Fruit fly (Drosophila melanogaster) whole organism, embryonic: ENCODE measurements around the gene nSMase.

Experiments
- Abd-B ChIP-seq: fragments of 200-800 bp; sonication (Bioruptor generic); optimal IDR thresholded peaks from 2 replicates; lab custom pipeline; 2018; ENCODE audit warnings: missing biosample characterization, mild to moderate bottlenecking, missing genetic modification characterization, moderate library complexity
- Ada2b ChIP-seq: fragments of 200-800 bp; sonication (Bioruptor generic); IDR thresholded peaks from 2 replicates; pipeline ENCODE4 v1.3.6; 2022; ENCODE audit warnings: missing biosample characterization, missing genetic modification characterization
- Bgb ChIP-seq: fragments of 200-800 bp; sonication (Bioruptor generic); IDR thresholded peaks from 2 replicates; pipeline ENCODE4 v1.3.6; 2022; ENCODE audit warnings: missing biosample characterization, missing genetic modification characterization; ENCODE audit not compliant: partially characterized antibody
- CG11723 ChIP-seq: fragments of 200-800 bp; sonication (Bioruptor generic); optimal IDR thresholded peaks from 2 replicates; lab custom pipeline; 2017; ENCODE audit warnings: missing biosample characterization, mild to moderate bottlenecking, missing genetic modification characterization
- CG14965 ChIP-seq: fragments of 200-800 bp; sonication (Bioruptor generic); optimal IDR thresholded peaks from 2 replicates; lab custom pipeline; 2016; ENCODE audit warnings: missing biosample characterization, missing genetic modification characterization, borderline replicate concordance
- CG15073 ChIP-seq: fragments of 200-800 bp; sonication (Bioruptor generic); optimal IDR thresholded peaks from 2 replicates; lab custom pipeline; 2016; ENCODE audit warnings: missing biosample characterization, missing genetic modification characterization
- CG15269 ChIP-seq: fragments of 200-800 bp; sonication (Bioruptor generic); optimal IDR thresholded peaks from 2 replicates; lab custom pipeline; 2018; ENCODE audit warnings: missing biosample characterization, mild to moderate bottlenecking, missing genetic modification characterization, moderate library complexity
- CG15696 ChIP-seq: fragments of 200-800 bp; sonication (Bioruptor generic); optimal IDR thresholded peaks from 2 replicates; lab custom pipeline; 2019; ENCODE audit warnings: missing biosample characterization, mild to moderate bottlenecking, missing genetic modification characterization, moderate library complexity
- CG17612 ChIP-seq: fragments of 200-800 bp; sonication (Bioruptor generic); IDR thresholded peaks from 2 replicates; pipeline ENCODE4 v1.3.6; 2022; ENCODE audit warnings: missing biosample characterization, missing genetic modification characterization
- CG18011 ChIP-seq: fragments of 200-800 bp; sonication (Bioruptor generic); optimal IDR thresholded peaks from 2 replicates; lab custom pipeline; 2017; ENCODE audit warnings: missing biosample characterization, missing genetic modification characterization, mild to moderate bottlenecking, moderate library complexity, missing genotype
- CG2129 ChIP-seq: fragments of 200-800 bp; sonication (Bioruptor generic); IDR thresholded peaks from 2 replicates; pipeline ENCODE4 v1.3.6; 2022; ENCODE audit warnings: missing biosample characterization, missing genetic modification characterization; ENCODE audit not compliant: partially characterized antibody
- CG2202 ChIP-seq: fragments of 200-800 bp; sonication (Bioruptor generic); optimal IDR thresholded peaks from 2 replicates; lab custom pipeline; 2018; ENCODE audit warnings: missing biosample characterization, mild to moderate bottlenecking, missing genetic modification characterization
- CG2678 ChIP-seq: fragments of 200-800 bp; sonication (Bioruptor generic); optimal IDR thresholded peaks from 3 replicates; lab custom pipeline; 2019; ENCODE audit warnings: missing biosample characterization, mild to moderate bottlenecking, missing genetic modification characterization, moderate library complexity
- CG30403 ChIP-seq: fragments of 200-800 bp; sonication (Bioruptor generic); optimal IDR thresholded peaks from 3 replicates; lab custom pipeline; 2016; ENCODE audit warnings: missing biosample characterization, missing genetic modification characterization
- CG32767 ChIP-seq: fragments of 200-800 bp; sonication (Bioruptor generic); IDR thresholded peaks from 2 replicates; pipeline ENCODE4 v1.3.6; 2022; ENCODE audit warnings: missing biosample characterization, missing genetic modification characterization
- CG4360 ChIP-seq: fragments of 200-800 bp; sonication (Bioruptor generic); IDR thresholded peaks from 2 replicates; pipeline ENCODE4 v1.3.6; 2022; ENCODE audit warnings: missing biosample characterization, missing genetic modification characterization
- CG4404 ChIP-seq: fragments of 200-800 bp; sonication (Bioruptor generic); IDR thresholded peaks from 2 replicates; pipeline ENCODE4 v1.3.6; 2022; ENCODE audit warnings: missing biosample characterization, missing genetic modification characterization
- CG4617 ChIP-seq: fragments of 200-800 bp; sonication (Bioruptor generic); optimal IDR thresholded peaks from 3 replicates; lab custom pipeline; 2016; ENCODE audit warnings: missing biosample characterization, missing genetic modification characterization, borderline replicate concordance
- CG4854 ChIP-seq: fragments of 200-800 bp; sonication (Bioruptor generic); optimal IDR thresholded peaks from 2 replicates; lab custom pipeline; 2016; ENCODE audit warnings: missing biosample characterization, missing genetic modification characterization, inconsistent platforms
- CG6654 ChIP-seq: fragments of 200-800 bp; sonication (Bioruptor generic); optimal IDR thresholded peaks from 2 replicates; lab custom pipeline; 2017; ENCODE audit warnings: missing biosample characterization, mild to moderate bottlenecking, missing genetic modification characterization
- CG9437 ChIP-seq: fragments of 200-800 bp; sonication (Bioruptor generic); optimal IDR thresholded peaks from 2 replicates; lab custom pipeline; 2018; ENCODE audit warnings: missing biosample characterization, mild to moderate bottlenecking, missing genetic modification characterization
- CG9876 ChIP-seq: fragments of 200-800 bp; sonication (Bioruptor generic); optimal IDR thresholded peaks from 2 replicates; lab custom pipeline; 2016; ENCODE audit warnings: missing biosample characterization, missing genetic modification characterization
- Chrac-16 ChIP-seq: fragments of 200-800 bp; sonication (Bioruptor generic); optimal IDR thresholded peaks from 3 replicates; lab custom pipeline; 2016; ENCODE audit warnings: missing biosample characterization, missing genetic modification characterization
- Dip2 ChIP-seq: fragments of 200-800 bp; sonication (Bioruptor generic); IDR thresholded peaks from 2 replicates; pipeline ENCODE4 v1.3.6; 2022; ENCODE audit warnings: missing biosample characterization, missing genetic modification characterization
- Gsc ChIP-seq: fragments of 200-800 bp; sonication (Bioruptor generic); IDR thresholded peaks from 2 replicates; pipeline ENCODE4 v1.3.6; 2022; ENCODE audit warnings: missing biosample characterization, missing genetic modification characterization
- HLH3B ChIP-seq: fragments of 200-800 bp; sonication (Bioruptor generic); IDR thresholded peaks from 2 replicates; pipeline ENCODE4 v1.3.6; 2022; ENCODE audit warnings: missing biosample characterization, missing genetic modification characterization
- Hey ChIP-seq: fragments of 200-800 bp; sonication (Bioruptor generic); optimal IDR thresholded peaks from 3 replicates; lab custom pipeline; 2018; ENCODE audit warnings: missing biosample characterization, mild to moderate bottlenecking, missing genetic modification characterization
- Oaz ChIP-seq: fragments of 200-800 bp; sonication (Bioruptor generic); IDR thresholded peaks from 2 replicates; pipeline ENCODE4 v1.3.6; 2022; ENCODE audit warnings: missing biosample characterization, missing genetic modification characterization
- Rx ChIP-seq: fragments of 200-800 bp; sonication (Bioruptor generic); IDR thresholded peaks from 2 replicates; pipeline ENCODE4 v1.3.6; 2022; ENCODE audit warnings: missing biosample characterization, missing genetic modification characterization
- Side ChIP-seq: fragments of 200-800 bp; sonication (Bioruptor generic); optimal IDR thresholded peaks from 2 replicates; lab custom pipeline; 2016; ENCODE audit warnings: missing biosample characterization, missing genetic modification characterization
- Sin3A ChIP-seq: fragments of >200 bp; optimal IDR thresholded peaks from 2 replicates; lab custom pipeline; 2018
- ap ChIP-seq: fragments of 200-800 bp; sonication (Bioruptor generic); IDR thresholded peaks from 2 replicates; pipeline ENCODE4 v1.3.6; 2022; ENCODE audit warnings: missing biosample characterization, missing genetic modification characterization
- bab2 ChIP-seq: fragments of 200-800 bp; sonication (Bioruptor generic); optimal IDR thresholded peaks from 2 replicates; lab custom pipeline; 2016; ENCODE audit warnings: missing biosample characterization, missing genetic modification characterization
- cato ChIP-seq: fragments of 200-800 bp; sonication (Bioruptor generic); optimal IDR thresholded peaks from 2 replicates; lab custom pipeline; 2016; ENCODE audit warnings: missing biosample characterization, missing genetic modification characterization, borderline replicate concordance
- cwo ChIP-seq: fragments of 200-800 bp; sonication (Bioruptor generic); optimal IDR thresholded peaks from 3 replicates; lab custom pipeline; 2017; ENCODE audit warnings: missing biosample characterization, missing genetic modification characterization, mild to moderate bottlenecking, moderate library complexity, missing genetic modification reagents
- da ChIP-seq: fragments of 200-800 bp; sonication (Bioruptor generic); optimal IDR thresholded peaks from 2 replicates; lab custom pipeline; 2016; ENCODE audit warnings: missing biosample characterization, missing genetic modification characterization
- disco-r ChIP-seq: fragments of 200-800 bp; sonication (Bioruptor generic); optimal IDR thresholded peaks from 2 replicates; lab custom pipeline; 2016; ENCODE audit warnings: missing biosample characterization, missing genetic modification characterization
- dysf ChIP-seq: fragments of 200-800 bp; sonication (Bioruptor generic); IDR thresholded peaks from 3 replicates; pipeline ENCODE4 v1.3.6; 2022; ENCODE audit warnings: missing biosample characterization, missing genetic modification characterization
- ems ChIP-seq: fragments of 200-800 bp; sonication (Bioruptor generic); optimal IDR thresholded peaks from 3 replicates; lab custom pipeline; 2016; ENCODE audit warnings: missing biosample characterization, missing genetic modification characterization
- grau ChIP-seq: fragments of 200-800 bp; optimal IDR thresholded peaks from 3 replicates; lab custom pipeline; 2019; ENCODE audit warnings: missing biosample characterization, mild to moderate bottlenecking, missing genetic modification characterization, moderate library complexity
- gsb ChIP-seq: fragments of 200-800 bp; sonication (Bioruptor generic); IDR thresholded peaks from 2 replicates; pipeline ENCODE4 v1.3.6; 2022; ENCODE audit warnings: missing biosample characterization, missing genetic modification characterization
- insv ChIP-seq, 2 experiments: fragments of 200-800 bp; sonication (Bioruptor generic); optimal IDR thresholded peaks; 3 replicates each; lab custom pipeline; 2016 to 2018; ENCODE audit warnings: missing biosample characterization in 2 of 2, missing genetic modification characterization in 2 of 2
- inv ChIP-seq: fragments of 200-800 bp; sonication (Bioruptor generic); IDR thresholded peaks from 2 replicates; pipeline ENCODE4 v1.3.6; 2022; ENCODE audit warnings: missing biosample characterization, missing genetic modification characterization; ENCODE audit not compliant: partially characterized antibody
- kah ChIP-seq: fragments of 200-800 bp; sonication (Bioruptor generic); optimal IDR thresholded peaks from 2 replicates; lab custom pipeline; 2018; ENCODE audit warnings: missing biosample characterization, mild to moderate bottlenecking, missing genetic modification characterization
- kni ChIP-seq: fragments of 200-800 bp; sonication (Bioruptor generic); optimal IDR thresholded peaks from 3 replicates; lab custom pipeline; 2017; ENCODE audit warnings: mild to moderate bottlenecking, missing biosample characterization, missing genetic modification reagents, missing genetic modification characterization
- knrl ChIP-seq: fragments of 200-800 bp; sonication (Bioruptor generic); IDR thresholded peaks from 3 replicates; pipeline ENCODE4 v1.3.6; 2022; ENCODE audit warnings: missing biosample characterization, missing genetic modification characterization; ENCODE audit not compliant: partially characterized antibody
- lilli ChIP-seq: fragments of 200-800 bp; sonication (Bioruptor generic); optimal IDR thresholded peaks from 3 replicates; lab custom pipeline; 2016; ENCODE audit warnings: missing biosample characterization, missing genetic modification characterization
- p53 ChIP-seq: fragments of 200-800 bp; sonication (Bioruptor generic); optimal IDR thresholded peaks from 2 replicates; lab custom pipeline; 2016; ENCODE audit warnings: missing biosample characterization, missing genetic modification characterization
- ro ChIP-seq: fragments of 200-800 bp; sonication (Bioruptor generic); IDR thresholded peaks from 2 replicates; pipeline ENCODE4 v1.3.6; 2022; ENCODE audit warnings: missing biosample characterization, missing genetic modification characterization
- sr ChIP-seq: fragments of 200-800 bp; sonication (Bioruptor generic); IDR thresholded peaks from 3 replicates; pipeline ENCODE4 v1.3.6; 2022; ENCODE audit warnings: missing biosample characterization, missing genetic modification characterization
- usp ChIP-seq: fragments of >200 bp; optimal IDR thresholded peaks from 2 replicates; lab custom pipeline; 2017; ENCODE audit warnings: missing biosample characterization, missing genetic modification characterization

The nSMase gene

dm6 chr3L:3194059-3194458 lies 24.9 kb upstream of the nSMase start (continued):
- TF ChIP-seq CG6654 (GFP tag; lab: Kevin White, UChicago) (peak; percentile 75), Ada2b (peak; percentile 95), Gsc (GFP tag; lab: Robert Waterston, UW) (peak; percentile 86), Chrac-16 (GFP tag; lab: Kevin White, UChicago) (peak; percentile 87), ro (GFP tag; lab: Robert Waterston, UW) (peak; percentile 85), CG9437 (GFP tag; lab: Kevin White, UChicago) (peak; percentile 84), disco-r (GFP tag; lab: Kevin White, UChicago) (peak; percentile 28), knrl (0 out of 3 replicates have a peak, but pooled peaks have one; percentile 12), CG18011 (GFP tag; lab: Kevin White, UChicago) (peak; percentile 70), lilli (GFP tag; lab: Kevin White, UChicago) (peak; percentile 81), ems (GFP tag; lab: Kevin White, UChicago) (peak; percentile 63), CG30403 (peak; percentile 85), Oaz (GFP tag; lab: Robert Waterston, UW) (peak; percentile 86), cwo (peak; percentile 89), kni (GFP tag; lab: Kevin White, UChicago) (peak; percentile 4), CG2678 (tag; lab: Kevin White, UChicago) (peak; percentile 96), sr (GFP tag; lab: Robert Waterston, UW) (peak; percentile 54; the same call in 1 of the 3 replicates), Side (GFP tag; lab: Kevin White, UChicago) (peak; percentile 41), CG15696 (tag; lab: Kevin White, UChicago) (peak; percentile 80), HLH3B (GFP tag; lab: Robert Waterston, UW) (peak; percentile 95), CG11723 (GFP tag; lab: Kevin White, UChicago) (peak; percentile 83), Hey (no peak), bab2 (peak; percentile 79), cato (peak; percentile 66), usp (GFP tag; lab: Kevin White, UChicago) (no peak), p53 (GFP tag; lab: Kevin White, UChicago) (no peak), Dip2 (GFP tag; lab: Robert Waterston, UW) (peak; percentile 43; the same call in 1 of the 2 replicates), CG2129 (GFP tag; lab: Robert Waterston, UW) (no peak), kah (peak; percentile 88), CG9876 (GFP tag; lab: Kevin White, UChicago) (no peak), Rx (peak; percentile 93), insv (GFP tag; optimal IDR thresholded peaks at IDR 0.05; lab: Kevin White, UChicago) (peak in 1 of 2 experiments; percentile 11), ap (GFP tag; lab: Robert Waterston, UW) (peak; percentile 90), inv (GFP tag; lab: Robert Waterston, UW) (no peak), da (GFP tag; lab: Kevin White, UChicago) (peak; percentile 13), Abd-B (peak; percentile 88), gsb (GFP tag; lab: Robert Waterston, UW) (peak; percentile 93), CG4404 (peak; percentile 86), CG15073 (GFP tag; lab: Kevin White, UChicago) (peak; percentile 76), CG15269 (tag; lab: Kevin White, UChicago) (peak; percentile 96), CG4360 (peak; percentile 71), dysf (peak; percentile 94), CG32767 (GFP tag; lab: Robert Waterston, UW) (peak; percentile 90), CG4854 (GFP tag; lab: Kevin White, UChicago) (peak; percentile 67), CG4617 (peak; percentile 61), Sin3A (lab: Kevin White, UChicago) (no peak), CG2202 (tag; lab: Kevin White, UChicago) (peak; percentile 87), grau (tag; lab: Kevin White, UChicago) (peak; percentile 91), Bgb (GFP tag; lab: Robert Waterston, UW) (no peak), CG14965 (GFP tag; lab: Kevin White, UChicago) (no peak), CG17612 (GFP tag; lab: Robert Waterston, UW) (peak; percentile 70)
